Worm (Caenorhabditis elegans) whole organism, L1 larva: ENCODE data around the gene F26A1.7.

Experiments used
- ceh-90 ChIP-seq: sonication (generic microtip); optimal IDR thresholded peaks from 2 replicates; lab custom pipeline; 2016; ENCODE audit warnings: missing genetic modification characterization, missing compliant biosample characterization
- dpl-1 ChIP-seq, 3 experiments: fragments of 150-350 bp in 2 of 3; sonication (generic microtip) in 1 of 3; optimal IDR thresholded peaks; 2 replicates each; lab custom pipeline; 2014 to 2017; ENCODE audit warnings: missing biosample characterization in 3 of 3, missing genetic modification characterization in 3 of 3, missing genetic modification reagents in 3 of 3
- fkh-10 ChIP-seq: sonication (generic microtip); optimal IDR thresholded peaks from 2 replicates; lab custom pipeline; 2017; ENCODE audit warnings: missing biosample characterization, missing genetic modification reagents, missing genetic modification characterization
- lin-35 ChIP-seq, 2 experiments: fragments of 150-350 bp; optimal IDR thresholded peaks; 2 replicates each; lab custom pipeline; 2014; ENCODE audit warnings: missing biosample characterization in 2 of 2, missing genetic modification characterization in 2 of 2, missing genetic modification reagents in 2 of 2
- lin-39 ChIP-seq: fragments of 150-350 bp; optimal IDR thresholded peaks from 2 replicates; lab custom pipeline; 2014; ENCODE audit warnings: missing biosample characterization, missing genetic modification reagents, missing genetic modification characterization
- nhr-11 ChIP-seq: fragments of 150-350 bp; optimal IDR thresholded peaks from 2 replicates; lab custom pipeline; 2014; ENCODE audit warnings: missing biosample characterization, missing genetic modification characterization
- nhr-12 ChIP-seq: sonication (generic microtip); optimal IDR thresholded peaks from 2 replicates; lab custom pipeline; 2017; ENCODE audit warnings: missing biosample characterization, missing genetic modification characterization
- nhr-20 ChIP-seq: sonication (generic microtip); optimal IDR thresholded peaks from 2 replicates; lab custom pipeline; 2016; ENCODE audit warnings: mild to moderate bottlenecking, missing genetic modification characterization, missing compliant biosample characterization
- nhr-237 ChIP-seq: fragments of 150-350 bp; optimal IDR thresholded peaks from 2 replicates; lab custom pipeline; 2014; ENCODE audit warnings: missing biosample characterization, missing genetic modification characterization
- skn-1 ChIP-seq: fragments of 150-350 bp; optimal IDR thresholded peaks from 2 replicates; lab custom pipeline; 2014; ENCODE audit warnings: missing biosample characterization, missing genetic modification characterization
- sox-4 ChIP-seq: sonication (generic microtip); optimal IDR thresholded peaks from 2 replicates; lab custom pipeline; 2016; ENCODE audit warnings: missing genetic modification characterization, missing compliant biosample characterization
- sptf-1 ChIP-seq: fragments of 150-350 bp; optimal IDR thresholded peaks from 2 replicates; lab custom pipeline; 2014; ENCODE audit warnings: missing biosample characterization, missing genetic modification characterization
- swsn-7 ChIP-seq: sonication (generic microtip); optimal IDR thresholded peaks from 2 replicates; lab custom pipeline; 2016; ENCODE audit warnings: missing genetic modification characterization, missing compliant biosample characterization
- ztf-11 ChIP-seq, 2 experiments: sonication (generic microtip); optimal IDR thresholded peaks; 2 replicates each; lab custom pipeline; 2016 to 2017; ENCODE audit warnings: missing genetic modification characterization in 2 of 2, missing biosample characterization in 1 of 2, missing compliant biosample characterization in 1 of 2

DNA sequence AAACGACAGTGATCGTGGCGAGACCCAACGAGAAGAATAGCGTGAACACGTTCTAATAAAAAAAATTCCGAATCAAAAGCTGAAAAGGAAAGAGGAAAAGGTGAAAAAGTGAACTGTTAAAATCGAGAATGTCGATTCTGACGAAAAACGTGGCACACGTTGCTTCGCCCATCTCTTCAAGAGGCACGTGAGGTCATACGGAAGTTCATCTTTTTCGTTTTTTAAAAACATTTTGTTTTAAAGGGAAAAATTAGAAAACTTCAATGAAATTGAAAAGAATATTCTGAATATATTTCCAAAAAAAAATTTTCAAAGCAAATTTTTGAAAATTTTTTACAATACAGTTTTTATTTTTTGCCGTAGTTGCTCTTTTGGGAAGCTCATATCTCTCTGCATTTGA, 8.5 kb downstream of the F26A1.7 start, which contains the start of gene C38D4.7:
- TF ChIP-seq nhr-20 (tag; lab: Kevin White, UChicago): no peak
- no peak for TF ChIP-seq nhr-237 (tag; lab: Kevin White, UChicago)
- no peak for TF ChIP-seq skn-1 (tag; lab: Kevin White, UChicago)
- no peak for TF ChIP-seq nhr-11 (tag; lab: Kevin White, UChicago)
- TF ChIP-seq nhr-12: no peak
- TF ChIP-seq fkh-10 (GFP tag; lab: Kevin White, UChicago): no peak
- TF ChIP-seq lin-35 (GFP tag; optimal IDR thresholded peaks at IDR 0.05; lab: Kevin White, UChicago): no peak
- TF ChIP-seq ztf-11 (tag; optimal IDR thresholded peaks at IDR 0.05; lab: Kevin White, UChicago): no peak
- no peak for TF ChIP-seq ceh-90 (tag; lab: Kevin White, UChicago)
- no peak for TF ChIP-seq lin-39 (tag; lab: Kevin White, UChicago)
- no peak for TF ChIP-seq dpl-1 (GFP tag; optimal IDR thresholded peaks at IDR 0.05; lab: Kevin White, UChicago)
- no peak for TF ChIP-seq swsn-7 (tag; lab: Kevin White, UChicago)
- no peak for TF ChIP-seq sox-4 (tag; lab: Kevin White, UChicago)
- TF ChIP-seq sptf-1 (tag; lab: Kevin White, UChicago): no peak
